Fruit fly (Drosophila melanogaster): Measurements from ENCODE around the gene Dim1.
A peak's percentile ranks its signal among the peaks of the same experiment; 100 is the strongest.

Dim1 gene

DNA sequence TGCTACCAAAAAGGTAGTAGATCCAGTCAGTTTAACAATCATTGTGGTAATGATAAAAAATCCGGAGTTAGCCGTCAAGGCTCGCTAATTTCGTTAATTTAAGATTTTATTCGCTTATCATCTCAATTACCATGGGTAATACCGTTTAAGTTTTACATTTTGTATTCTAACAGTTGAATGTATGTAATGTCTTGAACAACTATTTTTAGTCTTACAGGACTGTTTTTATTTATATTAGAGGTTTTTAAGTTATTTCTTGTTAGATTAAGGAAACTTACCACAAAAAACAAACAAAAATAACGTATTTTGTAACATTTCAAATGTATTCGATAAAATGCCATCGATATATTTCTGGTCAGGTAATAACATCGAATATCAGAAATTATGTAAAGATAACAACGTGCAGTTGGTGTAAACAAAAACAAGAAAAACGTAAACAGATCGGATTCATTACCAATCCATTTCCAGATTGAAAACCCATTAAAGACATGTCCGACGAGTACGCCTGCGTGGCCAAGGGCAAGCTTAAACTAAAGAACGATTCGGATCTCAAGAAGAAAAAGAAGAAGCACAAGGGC, 39.0 kb downstream of the Dim1 start, which contains the start of the genes Sfp24F and CG15432:
Gene Sfp24F (minus strand): TSS at position 51 of the 578 bp plus-strand sequence.
Gene CG15432 (plus strand): TSS at position 311 of the 578 bp plus-strand sequence.
- no peak for TF ChIP-seq psq (optimal IDR thresholded peaks at IDR 0.05)
- TF ChIP-seq Sin3A (optimal IDR thresholded peaks at IDR 0.05): no peak
- no peak for TF ChIP-seq insv (optimal IDR thresholded peaks at IDR 0.05)
- TF ChIP-seq ttk (optimal IDR thresholded peaks at IDR 0.05): no peak
- TF ChIP-seq h (optimal IDR thresholded peaks at IDR 0.05): no peak
- no peak for TF ChIP-seq Myc (optimal IDR thresholded peaks at IDR 0.05)

DNA sequence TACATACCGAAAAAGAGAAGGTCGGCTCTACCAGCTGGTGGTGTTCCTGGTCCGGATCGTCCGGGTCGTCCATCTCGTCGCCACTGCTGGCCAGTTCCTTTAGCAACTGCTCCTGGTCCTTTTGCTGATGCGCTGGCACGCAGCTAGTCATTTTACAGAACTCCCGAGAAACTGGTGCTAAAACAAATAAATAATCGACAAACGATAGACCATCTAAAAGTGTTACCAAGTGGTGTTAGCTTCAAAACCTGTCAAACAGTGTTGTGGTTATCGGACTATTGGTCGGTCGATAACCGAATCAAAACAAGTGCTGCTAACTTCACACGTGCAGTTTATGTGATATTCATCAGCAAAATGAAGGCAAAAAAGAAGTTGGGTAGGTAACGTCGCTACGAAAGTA, 41.4 kb downstream of the Dim1 start, which contains the start of the genes morgue and Elp3:
Gene morgue (minus strand): TSS at position 224 of the 400 bp plus-strand sequence.
Gene Elp3 (plus strand): TSS at position 276 of the 400 bp plus-strand sequence.
- TF ChIP-seq Sin3A (optimal IDR thresholded peaks at IDR 0.05) (no peak), insv (optimal IDR thresholded peaks at IDR 0.05) (no peak), ttk (optimal IDR thresholded peaks at IDR 0.05) (no peak), Myc (optimal IDR thresholded peaks at IDR 0.05) (no peak), psq (optimal IDR thresholded peaks at IDR 0.05) (no peak), h (optimal IDR thresholded peaks at IDR 0.05) (no peak)

DNA sequence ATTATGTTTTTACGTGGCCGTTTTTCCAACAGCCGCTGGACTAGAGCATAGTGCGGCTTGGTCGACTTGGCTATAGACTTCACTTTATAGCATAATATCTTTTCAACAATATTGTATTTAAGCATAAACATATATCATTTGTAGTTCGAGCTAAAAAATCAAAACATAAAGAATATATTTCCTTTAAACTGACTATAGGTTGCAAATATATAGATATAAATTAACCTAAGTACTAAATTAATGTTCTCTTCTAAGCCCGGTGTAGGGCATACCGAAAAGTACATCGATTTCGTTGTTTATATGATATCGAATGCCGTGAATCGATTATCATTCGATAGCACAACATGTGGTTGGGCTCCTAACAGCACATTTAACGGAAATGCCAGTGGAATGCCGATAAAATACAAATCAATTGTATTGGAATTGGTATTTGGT, 45.5 kb downstream of the Dim1 start, which contains the start of gene MFS18:
Gene MFS18 (minus strand): TSS at position 54 of the 435 bp plus-strand sequence.
- TF ChIP-seq psq (optimal IDR thresholded peaks at IDR 0.05): peak; percentile 40
- TF ChIP-seq insv (optimal IDR thresholded peaks at IDR 0.05): no peak

DNA sequence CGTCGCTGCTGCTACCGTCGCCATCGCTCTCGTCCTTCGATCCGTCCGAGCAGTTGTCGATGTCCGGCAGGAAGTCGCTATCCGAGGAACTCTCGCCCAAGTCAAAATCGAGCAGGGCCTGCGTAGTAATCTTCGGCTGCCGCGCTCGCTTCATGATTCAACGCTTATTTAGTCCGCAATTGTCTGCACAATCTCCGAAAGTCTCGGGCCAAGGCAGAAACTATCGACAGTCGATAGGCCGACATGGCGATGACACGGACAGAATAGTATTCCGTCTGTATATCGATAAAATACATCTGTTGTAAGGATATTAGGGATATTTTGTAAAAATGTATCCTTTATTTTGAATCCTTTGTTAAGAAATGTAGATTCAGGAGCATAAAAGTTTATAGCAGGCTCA, 49.7 kb downstream of the Dim1 start, which contains the start of gene CG15439:
Gene CG15439 (minus strand): TSS at position 241 of the 400 bp plus-strand sequence.
- TF ChIP-seq Myc (optimal IDR thresholded peaks at IDR 0.05) (no peak), insv (optimal IDR thresholded peaks at IDR 0.05) (no peak), psq (optimal IDR thresholded peaks at IDR 0.05) (no peak), Sin3A (optimal IDR thresholded peaks at IDR 0.05) (no peak), h (optimal IDR thresholded peaks at IDR 0.05) (no peak), ttk (optimal IDR thresholded peaks at IDR 0.05) (no peak)

All from Kc167 (cell line).